Fruit fly (Drosophila melanogaster) whole organism, embryonic: ENCODE data around the gene Trpgamma.

Experiments used
- Atf-2 ChIP-seq: fragments of 200-800 bp; sonication (Bioruptor generic); optimal IDR thresholded peaks from 2 replicates; lab custom pipeline; 2016; ENCODE audit warnings: missing biosample characterization, missing genetic modification characterization
- Bteb2 ChIP-seq: fragments of 200-800 bp; sonication (Bioruptor generic); optimal IDR thresholded peaks from 2 replicates; lab custom pipeline; 2016; ENCODE audit warnings: missing biosample characterization, missing genetic modification characterization
- CG10366 ChIP-seq: fragments of 200-800 bp; sonication (Bioruptor generic); IDR thresholded peaks from 2 replicates; pipeline ENCODE4 v1.3.6; 2022; ENCODE audit warnings: missing biosample characterization, missing genetic modification characterization
- CG10654 ChIP-seq: fragments of 200-800 bp; sonication (Bioruptor generic); optimal IDR thresholded peaks from 2 replicates; lab custom pipeline; 2016; ENCODE audit warnings: missing biosample characterization, missing genetic modification characterization
- CG11560 ChIP-seq: fragments of 200-800 bp; sonication (Bioruptor generic); IDR thresholded peaks from 3 replicates; pipeline ENCODE4 v1.3.6; 2022; ENCODE audit warnings: missing biosample characterization, missing genetic modification characterization
- CG11723 ChIP-seq: fragments of 200-800 bp; sonication (Bioruptor generic); optimal IDR thresholded peaks from 2 replicates; lab custom pipeline; 2017; ENCODE audit warnings: missing biosample characterization, mild to moderate bottlenecking, missing genetic modification characterization
- CG12219 ChIP-seq: fragments of 200-800 bp; sonication (Bioruptor generic); optimal IDR thresholded peaks from 3 replicates; lab custom pipeline; 2018; ENCODE audit warnings: missing biosample characterization, mild to moderate bottlenecking, missing genetic modification characterization
- CG12942 ChIP-seq: fragments of 200-800 bp; sonication (Bioruptor generic); optimal IDR thresholded peaks from 3 replicates; lab custom pipeline; 2016; ENCODE audit warnings: missing biosample characterization, missing genetic modification characterization
- CG16815 ChIP-seq: fragments of 200-800 bp; sonication (Bioruptor generic); optimal IDR thresholded peaks from 3 replicates; lab custom pipeline; 2017; ENCODE audit warnings: missing biosample characterization, mild to moderate bottlenecking, missing genetic modification characterization
- CG17385 ChIP-seq: fragments of 200-800 bp; sonication (Bioruptor generic); optimal IDR thresholded peaks from 3 replicates; lab custom pipeline; 2018; ENCODE audit warnings: missing biosample characterization, mild to moderate bottlenecking, missing genetic modification characterization
- CG17802 ChIP-seq: fragments of 200-800 bp; sonication (Bioruptor generic); optimal IDR thresholded peaks from 2 replicates; lab custom pipeline; 2018; ENCODE audit warnings: missing biosample characterization, mild to moderate bottlenecking, missing genetic modification characterization, moderate library complexity
- CG2120 ChIP-seq: fragments of 200-800 bp; sonication (Bioruptor generic); optimal IDR thresholded peaks from 3 replicates; lab custom pipeline; 2016; ENCODE audit warnings: missing biosample characterization, missing genetic modification characterization
- CG2202 ChIP-seq: fragments of 200-800 bp; sonication (Bioruptor generic); optimal IDR thresholded peaks from 2 replicates; lab custom pipeline; 2018; ENCODE audit warnings: missing biosample characterization, mild to moderate bottlenecking, missing genetic modification characterization
- CG3065 ChIP-seq: fragments of 200-800 bp; sonication (Bioruptor generic); optimal IDR thresholded peaks from 2 replicates; lab custom pipeline; 2016; ENCODE audit warnings: missing biosample characterization, missing genetic modification characterization
- CG4328 ChIP-seq: fragments of 200-800 bp; sonication (Bioruptor generic); optimal IDR thresholded peaks from 3 replicates; lab custom pipeline; 2017; ENCODE audit warnings: missing biosample characterization, missing genetic modification reagents, missing genetic modification characterization
- CG4404 ChIP-seq: fragments of 200-800 bp; sonication (Bioruptor generic); IDR thresholded peaks from 2 replicates; pipeline ENCODE4 v1.3.6; 2022; ENCODE audit warnings: missing biosample characterization, missing genetic modification characterization
- CG8478 ChIP-seq: fragments of >200 bp; optimal IDR thresholded peaks from 2 replicates; lab custom pipeline; 2018
- CG8765 ChIP-seq: fragments of 200-800 bp; sonication (Bioruptor generic); IDR thresholded peaks from 2 replicates; pipeline ENCODE4 v1.3.6; 2022; ENCODE audit warnings: missing biosample characterization, missing genetic modification characterization
- CG8944 ChIP-seq: fragments of 200-800 bp; sonication (Bioruptor generic); optimal IDR thresholded peaks from 3 replicates; lab custom pipeline; 2016; ENCODE audit warnings: missing biosample characterization, missing genetic modification characterization
- Camta ChIP-seq: fragments of 200-800 bp; sonication (Bioruptor generic); optimal IDR thresholded peaks from 2 replicates; lab custom pipeline; 2016; ENCODE audit warnings: missing biosample characterization, missing genetic modification characterization
- CoRest ChIP-seq: fragments of 200-800 bp; sonication (Bioruptor generic); optimal IDR thresholded peaks from 3 replicates; lab custom pipeline; 2018; ENCODE audit warnings: missing biosample characterization, mild to moderate bottlenecking, missing genetic modification characterization, moderate library complexity
- D19A ChIP-seq: fragments of 200-800 bp; optimal IDR thresholded peaks from 3 replicates; lab custom pipeline; 2019; ENCODE audit warnings: missing biosample characterization, mild to moderate bottlenecking, missing genetic modification characterization, moderate library complexity
- Dek ChIP-seq: fragments of 200-800 bp; sonication (Bioruptor generic); optimal IDR thresholded peaks from 3 replicates; lab custom pipeline; 2019; ENCODE audit warnings: missing biosample characterization, mild to moderate bottlenecking, missing genetic modification characterization, moderate library complexity
- Gsc ChIP-seq: fragments of 200-800 bp; sonication (Bioruptor generic); IDR thresholded peaks from 2 replicates; pipeline ENCODE4 v1.3.6; 2022; ENCODE audit warnings: missing biosample characterization, missing genetic modification characterization
- Gug ChIP-seq: fragments of 200-800 bp; sonication (Bioruptor generic); IDR thresholded peaks from 4 replicates; pipeline ENCODE4 v1.3.6; 2022; ENCODE audit warnings: missing biosample characterization, missing genetic modification characterization
- Hand ChIP-seq: fragments of 200-800 bp; sonication (Bioruptor generic); optimal IDR thresholded peaks from 2 replicates; lab custom pipeline; 2017; ENCODE audit warnings: mild to moderate bottlenecking, missing biosample characterization, missing genetic modification reagents, missing genetic modification characterization
- HmgD ChIP-seq: fragments of 200-800 bp; sonication (Bioruptor generic); optimal IDR thresholded peaks from 3 replicates; lab custom pipeline; 2016; ENCODE audit warnings: missing biosample characterization, missing genetic modification characterization
- Hr39 ChIP-seq: fragments of >200 bp; optimal IDR thresholded peaks from 2 replicates; lab custom pipeline; 2017
- Hr78 ChIP-seq, 2 experiments: fragments of 200-800 bp in 1 of 2; fragments of >200 bp in 1 of 2; sonication (Bioruptor generic) in 1 of 2; optimal IDR thresholded peaks; 2 replicates each; lab custom pipeline; 2017 to 2019; ENCODE audit warnings: missing biosample characterization in 2 of 2, missing genetic modification characterization in 2 of 2, mild to moderate bottlenecking in 1 of 2, moderate library complexity in 1 of 2
- Hsf ChIP-seq: fragments of 200-800 bp; sonication (Bioruptor generic); optimal IDR thresholded peaks from 3 replicates; lab custom pipeline; 2016; ENCODE audit warnings: missing biosample characterization, missing genetic modification characterization
- Med ChIP-seq: fragments of 200-800 bp; sonication (Bioruptor generic); peaks from one replicate; lab custom pipeline; 2016; ENCODE audit warnings: missing biosample characterization, missing genetic modification characterization, mild to moderate bottlenecking, inconsistent platforms, moderate library complexity
- Mrtf ChIP-seq: fragments of 200-800 bp; sonication (Bioruptor generic); IDR thresholded peaks from 3 replicates; pipeline ENCODE4 v1.3.6; 2022; ENCODE audit warnings: missing biosample characterization, missing genetic modification characterization
- NfI ChIP-seq: fragments of 200-800 bp; sonication (Bioruptor generic); optimal IDR thresholded peaks from 3 replicates; lab custom pipeline; 2018; ENCODE audit warnings: missing biosample characterization, mild to moderate bottlenecking, missing genetic modification characterization, moderate library complexity
- Oli ChIP-seq: fragments of 200-800 bp; sonication (Bioruptor generic); optimal IDR thresholded peaks from 2 replicates; lab custom pipeline; 2018; ENCODE audit warnings: missing biosample characterization, mild to moderate bottlenecking, missing genetic modification characterization, moderate library complexity
- Six4 ChIP-seq: fragments of 200-800 bp; sonication (Bioruptor generic); optimal IDR thresholded peaks from 2 replicates; lab custom pipeline; 2016; ENCODE audit warnings: missing biosample characterization, missing genetic modification characterization
- Stat92E ChIP-seq, 3 experiments: fragments of >200 bp in 2 of 3; fragments of 200-800 bp in 1 of 3; sonication (Bioruptor generic) in 1 of 3; optimal IDR thresholded peaks; 2 replicates each; lab custom pipeline; 2017 to 2019; ENCODE audit warnings: missing biosample characterization in 3 of 3, missing genetic modification characterization in 3 of 3, mild to moderate bottlenecking in 1 of 3, moderate library complexity in 1 of 3
- abd-A ChIP-seq: fragments of 200-800 bp; sonication (Bioruptor generic); optimal IDR thresholded peaks from 3 replicates; lab custom pipeline; 2019; ENCODE audit warnings: missing biosample characterization, mild to moderate bottlenecking, missing genetic modification characterization, moderate library complexity
- ap ChIP-seq: fragments of 200-800 bp; sonication (Bioruptor generic); IDR thresholded peaks from 2 replicates; pipeline ENCODE4 v1.3.6; 2022; ENCODE audit warnings: missing biosample characterization, missing genetic modification characterization
- ase ChIP-seq: fragments of 200-800 bp; sonication (Bioruptor generic); IDR thresholded peaks from 3 replicates; pipeline ENCODE4 v1.3.6; 2022; ENCODE audit warnings: missing biosample characterization, missing genetic modification characterization
- bigmax ChIP-seq: fragments of 200-800 bp; sonication (Bioruptor generic); optimal IDR thresholded peaks from 2 replicates; lab custom pipeline; 2018; ENCODE audit warnings: missing biosample characterization, mild to moderate bottlenecking, missing genetic modification characterization
- cas ChIP-seq: fragments of 200-800 bp; sonication (Bioruptor generic); IDR thresholded peaks from 2 replicates; pipeline ENCODE4 v1.3.6; 2022; ENCODE audit warnings: missing biosample characterization, missing genetic modification characterization
- fru ChIP-seq: fragments of >200 bp; optimal IDR thresholded peaks from 2 replicates; lab custom pipeline; 2017
- gfzf ChIP-seq: fragments of 200-800 bp; sonication (Bioruptor generic); optimal IDR thresholded peaks from 2 replicates; lab custom pipeline; 2016; ENCODE audit warnings: missing biosample characterization, mild to moderate bottlenecking, missing genetic modification characterization, moderate library complexity
- hth ChIP-seq: fragments of >200 bp; optimal IDR thresholded peaks from 2 replicates; lab custom pipeline; 2017; ENCODE audit warnings: inconsistent platforms
- jing ChIP-seq: fragments of 200-800 bp; sonication (Bioruptor generic); optimal IDR thresholded peaks from 2 replicates; lab custom pipeline; 2018; ENCODE audit warnings: missing biosample characterization, mild to moderate bottlenecking, missing genetic modification characterization
- mam ChIP-seq: fragments of 200-800 bp; sonication (Bioruptor generic); optimal IDR thresholded peaks from 3 replicates; lab custom pipeline; 2016; ENCODE audit warnings: missing biosample characterization, missing genetic modification characterization
- psq ChIP-seq: fragments of 200-800 bp; sonication (Bioruptor generic); optimal IDR thresholded peaks from 2 replicates; lab custom pipeline; 2017; ENCODE audit warnings: missing biosample characterization, missing genetic modification characterization
- sna ChIP-seq: fragments of 200-800 bp; sonication (Bioruptor generic); IDR thresholded peaks from 2 replicates; pipeline ENCODE4 v1.3.6; 2022; ENCODE audit warnings: missing biosample characterization, missing genetic modification characterization; ENCODE audit not compliant: partially characterized antibody
- vnd ChIP-seq: fragments of 200-800 bp; sonication (Bioruptor generic); IDR thresholded peaks from 3 replicates; pipeline ENCODE4 v1.3.6; 2022; ENCODE audit warnings: missing biosample characterization, missing genetic modification characterization; ENCODE audit not compliant: partially characterized antibody
- wdn ChIP-seq: fragments of 200-800 bp; sonication (Bioruptor generic); IDR thresholded peaks from 2 replicates; pipeline ENCODE4 v1.3.6; 2022; ENCODE audit warnings: missing biosample characterization, missing genetic modification characterization
- wek ChIP-seq: fragments of 200-800 bp; sonication (Bioruptor generic); optimal IDR thresholded peaks from 3 replicates; lab custom pipeline; 2018; ENCODE audit warnings: missing biosample characterization, mild to moderate bottlenecking, missing genetic modification characterization, moderate library complexity
- yki ChIP-seq: fragments of >200 bp; optimal IDR thresholded peaks from 3 replicates; lab custom pipeline; 2018

The Trpgamma gene

DNA sequence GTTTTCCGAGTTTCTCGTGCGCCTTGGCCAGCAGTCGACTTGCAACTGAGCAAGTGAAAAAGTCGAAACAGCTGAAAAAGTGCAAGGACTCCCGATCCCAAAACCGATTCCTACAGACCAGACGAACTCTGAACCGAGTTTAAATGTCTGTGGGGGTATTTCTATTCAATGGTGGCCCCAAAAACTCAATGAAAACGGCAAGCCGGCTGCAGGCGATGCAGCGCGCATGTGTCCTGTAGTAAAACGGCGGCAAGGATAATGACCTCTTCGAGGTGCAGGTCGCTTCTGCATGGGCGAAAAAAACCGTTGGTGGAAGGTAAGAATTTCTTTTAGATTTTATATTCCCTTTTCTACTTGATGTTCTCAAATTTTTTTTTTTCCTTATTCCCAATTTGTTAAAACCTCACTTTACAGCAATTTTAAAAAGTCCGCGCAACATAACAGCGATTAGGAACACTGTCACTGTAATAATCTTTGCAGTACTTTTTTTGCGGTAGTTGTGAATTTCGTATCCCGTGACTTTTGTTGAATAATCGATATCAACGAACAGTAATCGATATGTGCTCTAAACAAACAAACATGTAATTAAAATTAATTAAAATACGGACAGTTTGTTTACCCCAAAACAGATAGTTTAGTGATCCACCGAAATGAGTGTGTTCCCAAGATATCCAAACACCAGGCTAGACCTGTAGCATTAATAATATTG is at the start of gene Trpgamma, which contains the start of gene her (continued):
- TF ChIP-seq wek (GFP tag; lab: Kevin White, UChicago) (no peak), jing (GFP tag; lab: Kevin White, UChicago) (no peak), sna (GFP tag; lab: Robert Waterston, UW) (peak; percentile 88), Atf-2 (no peak), CG11560 (no peak), Hr78 (GFP tag; optimal IDR thresholded peaks at IDR 0.05; lab: Kevin White, UChicago) (no peak), HmgD (GFP tag; lab: Kevin White, UChicago) (peak; percentile 33), vnd (peak; percentile 86), cas (GFP tag; lab: Robert Waterston, UW) (no peak), NfI (no peak), CG2120 (GFP tag; lab: Kevin White, UChicago) (peak; percentile 40), Six4 (no peak), CG11723 (no peak), CG2202 (tag; lab: Kevin White, UChicago) (no peak), abd-A (peak; percentile 60), Camta (GFP tag; lab: Kevin White, UChicago) (no peak), gfzf (GFP tag; lab: Kevin White, UChicago) (peak; percentile 38), CG17385 (GFP tag; lab: Kevin White, UChicago) (no peak), CG10654 (GFP tag; lab: Kevin White, UChicago) (no peak), bigmax (GFP tag; lab: Kevin White, UChicago) (no peak), Hand (GFP tag; lab: Kevin White, UChicago) (no peak), CG8478 (lab: Kevin White, UChicago) (no peak), Gug (no peak), Hsf (no peak), Mrtf (GFP tag; lab: Robert Waterston, UW) (no peak), yki (lab: Kevin White, UChicago) (no peak), psq (no peak), Hr39 (lab: Kevin White, UChicago) (no peak), Bteb2 (GFP tag; lab: Kevin White, UChicago) (no peak), fru (lab: Kevin White, UChicago) (no peak), CG4404 (GFP tag; lab: Robert Waterston, UW) (no peak), CG17802 (tag; lab: Kevin White, UChicago) (no peak), Oli (tag; lab: Kevin White, UChicago) (no peak), CG8944 (GFP tag; lab: Kevin White, UChicago) (no peak), ase (GFP tag; lab: Robert Waterston, UW) (no peak), Stat92E (GFP tag; optimal IDR thresholded peaks at IDR 0.05; lab: Kevin White, UChicago) (no peak), Med (GFP tag; lab: Kevin White, UChicago) (peak; percentile 91), CoRest (tag; lab: Kevin White, UChicago) (peak; percentile 22), Gsc (no peak), CG3065 (GFP tag; lab: Kevin White, UChicago) (no peak), wdn (GFP tag; lab: Robert Waterston, UW) (no peak), mam (GFP tag; lab: Kevin White, UChicago) (no peak), hth (lab: Kevin White, UChicago) (no peak), D19A (tag; lab: Kevin White, UChicago) (no peak), CG16815 (no peak), ap (GFP tag; lab: Robert Waterston, UW) (no peak), CG10366 (GFP tag; lab: Robert Waterston, UW) (no peak), CG8765 (GFP tag; lab: Robert Waterston, UW) (no peak), CG4328 (GFP tag; lab: Kevin White, UChicago) (no peak), CG12219 (GFP tag; lab: Kevin White, UChicago) (no peak), CG12942 (GFP tag; lab: Kevin White, UChicago) (no peak), Dek (tag; lab: Kevin White, UChicago) (no peak)
